Fruit fly (Drosophila melanogaster) whole organism, embryonic: ENCODE data around the gene CG6966.
A peak's percentile ranks its signal among the peaks of the same experiment; 100 is the strongest.

Experiments used
- Bgb ChIP-seq: fragments of 200-800 bp; sonication (Bioruptor generic); IDR thresholded peaks from 2 replicates; pipeline ENCODE4 v1.3.6; 2022; ENCODE audit warnings: missing biosample characterization, missing genetic modification characterization; ENCODE audit not compliant: partially characterized antibody
- BtbVII ChIP-seq: fragments of 200-800 bp; sonication (Bioruptor generic); optimal IDR thresholded peaks from 3 replicates; lab custom pipeline; 2017; ENCODE audit warnings: missing biosample characterization, mild to moderate bottlenecking, missing genetic modification characterization
- CG10267 ChIP-seq: fragments of 200-800 bp; sonication (Bioruptor generic); optimal IDR thresholded peaks from 2 replicates; lab custom pipeline; 2018; ENCODE audit warnings: missing biosample characterization, mild to moderate bottlenecking, missing genetic modification characterization, moderate library complexity
- CG11695 ChIP-seq: fragments of 200-800 bp; sonication (Bioruptor generic); IDR thresholded peaks from 3 replicates; pipeline ENCODE4 v1.3.6; 2022; ENCODE audit warnings: missing biosample characterization, missing genetic modification characterization
- CG12744 ChIP-seq: fragments of 200-800 bp; sonication (Bioruptor generic); optimal IDR thresholded peaks from 2 replicates; lab custom pipeline; 2016; ENCODE audit warnings: missing biosample characterization, missing genetic modification characterization
- CG13424 ChIP-seq: fragments of 200-800 bp; sonication (Bioruptor generic); optimal IDR thresholded peaks from 2 replicates; lab custom pipeline; 2019; ENCODE audit warnings: missing biosample characterization, mild to moderate bottlenecking, missing genetic modification characterization, moderate library complexity
- CG16863 ChIP-seq: fragments of 200-800 bp; sonication (Bioruptor generic); optimal IDR thresholded peaks from 3 replicates; lab custom pipeline; 2016; ENCODE audit warnings: missing biosample characterization, missing genetic modification characterization
- CG17359 ChIP-seq: fragments of 200-800 bp; sonication (Bioruptor generic); optimal IDR thresholded peaks from 3 replicates; lab custom pipeline; 2018; ENCODE audit warnings: missing biosample characterization, mild to moderate bottlenecking, missing genetic modification characterization, moderate library complexity
- CG18262 ChIP-seq: fragments of 200-800 bp; optimal IDR thresholded peaks from 3 replicates; lab custom pipeline; 2019; ENCODE audit warnings: missing biosample characterization, mild to moderate bottlenecking, missing genetic modification characterization, moderate library complexity
- CG31224 ChIP-seq: fragments of 200-800 bp; sonication (Bioruptor generic); IDR thresholded peaks from 2 replicates; pipeline ENCODE4 v1.3.6; 2022; ENCODE audit warnings: missing biosample characterization, missing genetic modification characterization
- CG32772 ChIP-seq: fragments of 200-800 bp; sonication (Bioruptor generic); IDR thresholded peaks from 2 replicates; pipeline ENCODE4 v1.3.6; 2022; ENCODE audit warnings: missing biosample characterization, missing genetic modification characterization
- CG34224 ChIP-seq: fragments of 200-800 bp; sonication (Bioruptor generic); IDR thresholded peaks from 3 replicates; pipeline ENCODE4 v1.3.6; 2022; ENCODE audit warnings: missing biosample characterization, missing genetic modification characterization; ENCODE audit not compliant: partially characterized antibody
- CG4282 ChIP-seq: fragments of 200-800 bp; sonication (Bioruptor generic); optimal IDR thresholded peaks from 2 replicates; lab custom pipeline; 2016; ENCODE audit warnings: missing biosample characterization, missing genetic modification characterization
- CG4424 ChIP-seq: fragments of 200-800 bp; sonication (Bioruptor generic); optimal IDR thresholded peaks from 3 replicates; lab custom pipeline; 2016; ENCODE audit warnings: missing biosample characterization, missing genetic modification characterization
- CG4730 ChIP-seq: fragments of 200-800 bp; sonication (Bioruptor generic); IDR thresholded peaks from 2 replicates; pipeline ENCODE4 v1.3.6; 2022; ENCODE audit warnings: missing biosample characterization, missing genetic modification characterization
- CG6683 ChIP-seq: fragments of 200-800 bp; sonication (Bioruptor generic); optimal IDR thresholded peaks from 2 replicates; lab custom pipeline; 2017; ENCODE audit warnings: missing biosample characterization, mild to moderate bottlenecking, missing genetic modification characterization, missing genetic modification reagents
- CG6791 ChIP-seq: fragments of 200-800 bp; sonication (Bioruptor generic); IDR thresholded peaks from 3 replicates; pipeline ENCODE4 v1.3.6; 2022; ENCODE audit warnings: missing biosample characterization, missing genetic modification characterization; ENCODE audit not compliant: partially characterized antibody
- CG6813 ChIP-seq: fragments of 200-800 bp; sonication (Bioruptor generic); optimal IDR thresholded peaks from 2 replicates; lab custom pipeline; 2017; ENCODE audit warnings: missing biosample characterization, missing genetic modification characterization, mild to moderate bottlenecking, moderate library complexity, missing genetic modification reagents
- CG7372 ChIP-seq: fragments of 200-800 bp; sonication (Bioruptor generic); IDR thresholded peaks from 2 replicates; pipeline ENCODE4 v1.3.6; 2022; ENCODE audit warnings: missing biosample characterization, missing genetic modification characterization
- CG7963 ChIP-seq: fragments of 200-800 bp; sonication (Bioruptor generic); IDR thresholded peaks from 3 replicates; pipeline ENCODE4 v1.3.6; 2022; ENCODE audit warnings: missing biosample characterization, missing genetic modification characterization; ENCODE audit not compliant: partially characterized antibody
- CG7987 ChIP-seq: fragments of 200-800 bp; sonication (Bioruptor generic); optimal IDR thresholded peaks from 2 replicates; lab custom pipeline; 2018; ENCODE audit warnings: missing biosample characterization, mild to moderate bottlenecking, missing genetic modification characterization, moderate library complexity
- CTCF ChIP-seq: fragments of 200-800 bp; sonication (Bioruptor generic); optimal IDR thresholded peaks from 2 replicates; lab custom pipeline; 2017; ENCODE audit warnings: missing biosample characterization, mild to moderate bottlenecking, missing genetic modification characterization, moderate library complexity
- D ChIP-seq, 2 experiments: fragments of 200-800 bp in 1 of 2; fragments of >200 bp in 1 of 2; sonication (Bioruptor generic) in 1 of 2; optimal IDR thresholded peaks; 2 replicates in 1 of 2; 3 replicates in 1 of 2; lab custom pipeline; 2017; ENCODE audit warnings: mild to moderate bottlenecking in 1 of 2, missing biosample characterization in 1 of 2, missing genetic modification characterization in 1 of 2, missing genetic modification reagents in 1 of 2
- Dek ChIP-seq: fragments of 200-800 bp; sonication (Bioruptor generic); optimal IDR thresholded peaks from 3 replicates; lab custom pipeline; 2019; ENCODE audit warnings: missing biosample characterization, mild to moderate bottlenecking, missing genetic modification characterization, moderate library complexity
- Dfd ChIP-seq, 2 experiments: fragments of >200 bp; optimal IDR thresholded peaks; 2 replicates each; lab custom pipeline; 2017; ENCODE audit warnings: missing biosample characterization in 2 of 2, missing genetic modification characterization in 2 of 2
- E2f1 ChIP-seq: fragments of 200-800 bp; sonication (Bioruptor generic); IDR thresholded peaks from 2 replicates; pipeline ENCODE4 v1.3.6; 2022; ENCODE audit warnings: missing biosample characterization, missing genetic modification characterization
- Meics ChIP-seq: fragments of 200-800 bp; sonication (Bioruptor generic); optimal IDR thresholded peaks from 2 replicates; lab custom pipeline; 2017; ENCODE audit warnings: missing biosample characterization, mild to moderate bottlenecking, missing genetic modification characterization
- NfI ChIP-seq: fragments of 200-800 bp; sonication (Bioruptor generic); optimal IDR thresholded peaks from 3 replicates; lab custom pipeline; 2018; ENCODE audit warnings: missing biosample characterization, mild to moderate bottlenecking, missing genetic modification characterization, moderate library complexity
- Stat92E ChIP-seq, 3 experiments: fragments of >200 bp in 2 of 3; fragments of 200-800 bp in 1 of 3; sonication (Bioruptor generic) in 1 of 3; optimal IDR thresholded peaks; 2 replicates each; lab custom pipeline; 2017 to 2019; ENCODE audit warnings: missing biosample characterization in 3 of 3, missing genetic modification characterization in 3 of 3, mild to moderate bottlenecking in 1 of 3, moderate library complexity in 1 of 3
- bigmax ChIP-seq: fragments of 200-800 bp; sonication (Bioruptor generic); optimal IDR thresholded peaks from 2 replicates; lab custom pipeline; 2018; ENCODE audit warnings: missing biosample characterization, mild to moderate bottlenecking, missing genetic modification characterization
- btn ChIP-seq: fragments of 200-800 bp; sonication (Bioruptor generic); optimal IDR thresholded peaks from 2 replicates; lab custom pipeline; 2016; ENCODE audit warnings: missing biosample characterization, missing genetic modification characterization
- cas ChIP-seq: fragments of 200-800 bp; sonication (Bioruptor generic); IDR thresholded peaks from 2 replicates; pipeline ENCODE4 v1.3.6; 2022; ENCODE audit warnings: missing biosample characterization, missing genetic modification characterization
- chif ChIP-seq, 2 experiments: fragments of 200-800 bp; sonication (Bioruptor generic); optimal IDR thresholded peaks; 3 replicates each; lab custom pipeline; 2016; ENCODE audit warnings: missing biosample characterization in 2 of 2, missing genetic modification characterization in 2 of 2
- en ChIP-seq: fragments of 200-800 bp; sonication (Bioruptor generic); optimal IDR thresholded peaks from 2 replicates; lab custom pipeline; 2016; ENCODE audit warnings: missing biosample characterization, missing genetic modification characterization
- fd3F ChIP-seq: fragments of 200-800 bp; sonication (Bioruptor generic); optimal IDR thresholded peaks from 2 replicates; lab custom pipeline; 2018; ENCODE audit warnings: missing biosample characterization, mild to moderate bottlenecking, missing genetic modification characterization, moderate library complexity
- ind ChIP-seq: fragments of 200-800 bp; sonication (Bioruptor generic); optimal IDR thresholded peaks from 3 replicates; lab custom pipeline; 2016; ENCODE audit warnings: missing biosample characterization, missing genetic modification characterization
- lov ChIP-seq, 2 experiments: fragments of 200-800 bp in 1 of 2; fragments of >200 bp in 1 of 2; sonication (Bioruptor generic) in 1 of 2; IDR thresholded peaks in 1 of 2; optimal IDR thresholded peaks in 1 of 2; 2 replicates in 1 of 2; 3 replicates in 1 of 2; pipeline versions ENCODE4 v1.3.6 to Lab custom; 2017 to 2022; ENCODE audit warnings: missing biosample characterization in 1 of 2, missing genetic modification characterization in 1 of 2
- oc ChIP-seq: fragments of 200-800 bp; sonication (Bioruptor generic); optimal IDR thresholded peaks from 2 replicates; lab custom pipeline; 2018; ENCODE audit warnings: missing biosample characterization, mild to moderate bottlenecking, missing genetic modification characterization, moderate library complexity
- pfk ChIP-seq: fragments of 200-800 bp; sonication (Bioruptor generic); optimal IDR thresholded peaks from 2 replicates; lab custom pipeline; 2018; ENCODE audit warnings: missing biosample characterization, mild to moderate bottlenecking, missing genetic modification characterization, moderate library complexity
- pros ChIP-seq: fragments of 200-800 bp; sonication (Bioruptor generic); optimal IDR thresholded peaks from 3 replicates; lab custom pipeline; 2019; ENCODE audit warnings: missing biosample characterization, mild to moderate bottlenecking, missing genetic modification characterization, moderate library complexity
- pzg ChIP-seq: fragments of 200-800 bp; sonication (Bioruptor generic); optimal IDR thresholded peaks from 3 replicates; lab custom pipeline; 2018; ENCODE audit warnings: missing biosample characterization, mild to moderate bottlenecking, missing genetic modification characterization, moderate library complexity
- schlank ChIP-seq: fragments of 200-800 bp; sonication (Bioruptor generic); optimal IDR thresholded peaks from 2 replicates; lab custom pipeline; 2018; ENCODE audit warnings: missing biosample characterization, mild to moderate bottlenecking, missing genetic modification characterization
- seq ChIP-seq: fragments of 200-800 bp; sonication (Bioruptor generic); IDR thresholded peaks from 2 replicates; pipeline ENCODE4 v1.3.6; 2022; ENCODE audit warnings: missing biosample characterization, missing genetic modification characterization
- sug ChIP-seq: fragments of 200-800 bp; optimal IDR thresholded peaks from 2 replicates; lab custom pipeline; 2019; ENCODE audit warnings: missing biosample characterization, mild to moderate bottlenecking, missing genetic modification characterization, moderate library complexity
- tap ChIP-seq: fragments of 200-800 bp; optimal IDR thresholded peaks from 3 replicates; lab custom pipeline; 2019; ENCODE audit warnings: missing biosample characterization, mild to moderate bottlenecking, missing genetic modification characterization, moderate library complexity
- usp ChIP-seq: fragments of >200 bp; optimal IDR thresholded peaks from 2 replicates; lab custom pipeline; 2017; ENCODE audit warnings: missing biosample characterization, missing genetic modification characterization
- vfl ChIP-seq: fragments of 200-800 bp; sonication (Bioruptor generic); optimal IDR thresholded peaks from 2 replicates; lab custom pipeline; 2016; ENCODE audit warnings: missing biosample characterization, missing genetic modification characterization
- zf30C ChIP-seq: fragments of 200-800 bp; sonication (Bioruptor generic); optimal IDR thresholded peaks from 3 replicates; lab custom pipeline; 2018; ENCODE audit warnings: missing biosample characterization, mild to moderate bottlenecking, missing genetic modification characterization
- zfh1 ChIP-seq: fragments of 200-800 bp; sonication (Bioruptor generic); IDR thresholded peaks from 3 replicates; pipeline ENCODE4 v1.3.6; 2022; ENCODE audit warnings: missing biosample characterization, missing genetic modification characterization

The CG6966 gene

DNA sequence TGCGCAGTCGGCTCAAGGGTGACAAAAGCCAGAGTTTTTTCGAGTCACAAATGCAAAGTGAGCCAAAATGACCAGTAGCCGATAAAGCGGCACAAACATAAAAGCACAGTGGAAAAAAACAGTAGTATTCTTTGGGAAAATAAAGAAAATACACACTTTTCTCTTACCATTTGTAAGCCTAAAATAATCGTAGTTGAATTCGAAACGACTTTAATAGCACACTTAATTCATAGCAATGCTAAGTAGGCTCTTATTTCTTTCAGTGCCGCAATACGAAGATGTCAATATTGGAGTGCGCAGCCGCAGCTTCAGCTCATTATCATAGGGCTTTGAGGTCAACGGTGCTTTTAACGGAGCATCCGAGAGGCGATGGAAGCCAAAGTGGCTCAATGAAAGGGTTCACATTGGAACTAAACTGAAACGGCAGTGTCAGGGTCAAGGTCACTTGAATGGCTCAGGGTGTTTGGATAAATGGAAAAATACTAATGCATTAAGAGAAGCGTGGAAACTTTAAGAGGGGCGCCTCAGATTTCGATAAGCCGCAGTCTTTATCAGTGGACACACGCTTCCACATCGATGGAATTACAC is 7.7 kb downstream of the CG6966 start (continued):
- TF ChIP-seq CG17359 (tag; lab: Kevin White, UChicago) (peak; percentile 90), seq (GFP tag; lab: Robert Waterston, UW) (peak; percentile 90), ind (GFP tag; lab: Kevin White, UChicago) (peak; percentile 89), Bgb (GFP tag; lab: Robert Waterston, UW) (no peak), CG6791 (GFP tag; lab: Robert Waterston, UW) (no peak), schlank (tag; lab: Kevin White, UChicago) (no peak), chif (GFP tag; optimal IDR thresholded peaks at IDR 0.05; lab: Kevin White, UChicago) (peak; percentile 73 to 85), fd3F (GFP tag; lab: Kevin White, UChicago) (peak; percentile 82), vfl (GFP tag; lab: Kevin White, UChicago) (peak; percentile 48), NfI (GFP tag; lab: Kevin White, UChicago) (peak; percentile 75), E2f1 (GFP tag; lab: Robert Waterston, UW) (peak; percentile 93), CG7372 (peak; percentile 87), CG18262 (tag; lab: Kevin White, UChicago) (peak; percentile 78), lov (optimal IDR thresholded peaks at IDR 0.05; lab: Kevin White, UChicago) (no peak), lov (GFP tag; IDR thresholded peaks at IDR 0.05; lab: Robert Waterston, UW) (peak; percentile 60; the same call in 1 of the 3 replicates), pzg (no peak), CG31224 (GFP tag; lab: Robert Waterston, UW) (peak; percentile 73), usp (GFP tag; lab: Kevin White, UChicago) (no peak), en (peak; percentile 87), BtbVII (GFP tag; lab: Kevin White, UChicago) (peak; percentile 67), bigmax (GFP tag; lab: Kevin White, UChicago) (no peak), Stat92E (GFP tag; optimal IDR thresholded peaks at IDR 0.05; lab: Kevin White, UChicago) (no peak), CG13424 (tag; lab: Kevin White, UChicago) (peak; percentile 84), pfk (GFP tag; lab: Kevin White, UChicago) (no peak), zfh1 (GFP tag; lab: Robert Waterston, UW) (peak; percentile 82; the same call in 2 of the 3 replicates), CTCF (peak; percentile 14), D (optimal IDR thresholded peaks at IDR 0.05; lab: Kevin White, UChicago) (no peak), D (GFP tag; optimal IDR thresholded peaks at IDR 0.05; lab: Kevin White, UChicago) (peak; percentile 72), Dfd (GFP tag; optimal IDR thresholded peaks at IDR 0.05; lab: Kevin White, UChicago) (no peak), Dek (tag; lab: Kevin White, UChicago) (peak; percentile 72), CG34224 (no peak), pros (GFP tag; lab: Kevin White, UChicago) (no peak), CG32772 (GFP tag; lab: Robert Waterston, UW) (peak; percentile 90), CG12744 (GFP tag; lab: Kevin White, UChicago) (peak; percentile 57), CG10267 (tag; lab: Kevin White, UChicago) (peak; percentile 65), CG6683 (GFP tag; lab: Kevin White, UChicago) (peak; percentile 65), cas (GFP tag; lab: Robert Waterston, UW) (peak; percentile 80), btn (peak; percentile 75), CG4424 (GFP tag; lab: Kevin White, UChicago) (peak; percentile 86), CG4730 (GFP tag; lab: Robert Waterston, UW) (peak; percentile 85), CG7987 (peak; percentile 40), CG16863 (GFP tag; lab: Kevin White, UChicago) (peak; percentile 77), sug (tag; lab: Kevin White, UChicago) (peak; percentile 40), tap (tag; lab: Kevin White, UChicago) (peak; percentile 80), CG7963 (GFP tag; lab: Robert Waterston, UW) (no peak), zf30C (no peak), CG4282 (GFP tag; lab: Kevin White, UChicago) (peak; percentile 79), Meics (peak; percentile 83), CG11695 (GFP tag; lab: Robert Waterston, UW) (peak; percentile 92), oc (peak; percentile 73), CG6813 (peak; percentile 66)
